Fruit fly (Drosophila melanogaster) whole organism, embryonic: ENCODE measurements around the gene Cnot4.

Experiments used
- B-H2 ChIP-seq: fragments of 200-800 bp; sonication (Bioruptor generic); optimal IDR thresholded peaks from 2 replicates; lab custom pipeline; 2018; ENCODE audit warnings: missing biosample characterization, mild to moderate bottlenecking, missing genetic modification characterization
- BEAF-32 ChIP-seq: fragments of 200-800 bp; sonication (Bioruptor generic); optimal IDR thresholded peaks from 3 replicates; lab custom pipeline; 2017; ENCODE audit warnings: missing biosample characterization, missing genetic modification characterization, mild to moderate bottlenecking, moderate library complexity, missing genetic modification reagents
- Bgb ChIP-seq: fragments of 200-800 bp; sonication (Bioruptor generic); IDR thresholded peaks from 2 replicates; pipeline ENCODE4 v1.3.6; 2022; ENCODE audit warnings: missing biosample characterization, missing genetic modification characterization; ENCODE audit not compliant: partially characterized antibody
- Bteb2 ChIP-seq: fragments of 200-800 bp; sonication (Bioruptor generic); optimal IDR thresholded peaks from 2 replicates; lab custom pipeline; 2016; ENCODE audit warnings: missing biosample characterization, missing genetic modification characterization
- CG10274 ChIP-seq: fragments of 200-800 bp; sonication (Bioruptor generic); optimal IDR thresholded peaks from 3 replicates; lab custom pipeline; 2017; ENCODE audit warnings: missing biosample characterization, mild to moderate bottlenecking, missing genetic modification characterization
- CG11695 ChIP-seq: fragments of 200-800 bp; sonication (Bioruptor generic); IDR thresholded peaks from 3 replicates; pipeline ENCODE4 v1.3.6; 2022; ENCODE audit warnings: missing biosample characterization, missing genetic modification characterization
- CG12659 ChIP-seq: fragments of 200-800 bp; sonication (Bioruptor generic); optimal IDR thresholded peaks from 3 replicates; lab custom pipeline; 2017; ENCODE audit warnings: mild to moderate bottlenecking, missing biosample characterization, missing genetic modification reagents, missing genetic modification characterization
- CG14860 ChIP-seq: fragments of 200-800 bp; sonication (Bioruptor generic); IDR thresholded peaks from 3 replicates; pipeline ENCODE4 v1.3.6; 2022; ENCODE audit warnings: missing biosample characterization, missing genetic modification characterization; ENCODE audit not compliant: partially characterized antibody
- CG15696 ChIP-seq: fragments of 200-800 bp; sonication (Bioruptor generic); optimal IDR thresholded peaks from 2 replicates; lab custom pipeline; 2019; ENCODE audit warnings: missing biosample characterization, mild to moderate bottlenecking, missing genetic modification characterization, moderate library complexity
- CG16813 ChIP-seq: fragments of 200-800 bp; sonication (Bioruptor generic); IDR thresholded peaks from 3 replicates; pipeline ENCODE4 v1.3.6; 2022; ENCODE audit warnings: missing biosample characterization, missing genetic modification characterization; ENCODE audit not compliant: partially characterized antibody
- CG17385 ChIP-seq: fragments of 200-800 bp; sonication (Bioruptor generic); optimal IDR thresholded peaks from 3 replicates; lab custom pipeline; 2018; ENCODE audit warnings: missing biosample characterization, mild to moderate bottlenecking, missing genetic modification characterization
- CG17612 ChIP-seq: fragments of 200-800 bp; sonication (Bioruptor generic); IDR thresholded peaks from 2 replicates; pipeline ENCODE4 v1.3.6; 2022; ENCODE audit warnings: missing biosample characterization, missing genetic modification characterization
- CG30020 ChIP-seq: fragments of 200-800 bp; optimal IDR thresholded peaks from 2 replicates; lab custom pipeline; 2019; ENCODE audit warnings: missing biosample characterization, mild to moderate bottlenecking, missing genetic modification characterization, moderate library complexity
- CG4707 ChIP-seq: fragments of 200-800 bp; sonication (Bioruptor generic); optimal IDR thresholded peaks from 2 replicates; lab custom pipeline; 2018; ENCODE audit warnings: missing biosample characterization, mild to moderate bottlenecking, missing genetic modification characterization, moderate library complexity
- CG6791 ChIP-seq: fragments of 200-800 bp; sonication (Bioruptor generic); IDR thresholded peaks from 3 replicates; pipeline ENCODE4 v1.3.6; 2022; ENCODE audit warnings: missing biosample characterization, missing genetic modification characterization; ENCODE audit not compliant: partially characterized antibody
- CG7963 ChIP-seq: fragments of 200-800 bp; sonication (Bioruptor generic); IDR thresholded peaks from 3 replicates; pipeline ENCODE4 v1.3.6; 2022; ENCODE audit warnings: missing biosample characterization, missing genetic modification characterization; ENCODE audit not compliant: partially characterized antibody
- CG8281 ChIP-seq: fragments of 200-800 bp; sonication (Bioruptor generic); optimal IDR thresholded peaks from 2 replicates; lab custom pipeline; 2018; ENCODE audit warnings: missing biosample characterization, mild to moderate bottlenecking, missing genetic modification characterization, moderate library complexity
- CG8944 ChIP-seq: fragments of 200-800 bp; sonication (Bioruptor generic); optimal IDR thresholded peaks from 3 replicates; lab custom pipeline; 2016; ENCODE audit warnings: missing biosample characterization, missing genetic modification characterization
- CG9876 ChIP-seq: fragments of 200-800 bp; sonication (Bioruptor generic); optimal IDR thresholded peaks from 2 replicates; lab custom pipeline; 2016; ENCODE audit warnings: missing biosample characterization, missing genetic modification characterization
- CHES-1-like ChIP-seq: fragments of 200-800 bp; sonication (Bioruptor generic); optimal IDR thresholded peaks from 2 replicates; lab custom pipeline; 2016; ENCODE audit warnings: missing biosample characterization, missing genetic modification characterization
- Camta ChIP-seq: fragments of 200-800 bp; sonication (Bioruptor generic); optimal IDR thresholded peaks from 2 replicates; lab custom pipeline; 2016; ENCODE audit warnings: missing biosample characterization, missing genetic modification characterization
- Dll ChIP-seq: fragments of 200-800 bp; sonication (Bioruptor generic); IDR thresholded peaks from 4 replicates; pipeline ENCODE4 v1.3.6; 2022; ENCODE audit warnings: missing biosample characterization, missing genetic modification characterization; ENCODE audit not compliant: partially characterized antibody
- Dref ChIP-seq: fragments of 200-800 bp; sonication (Bioruptor generic); IDR thresholded peaks from 2 replicates; pipeline ENCODE4 v1.3.6; 2022; ENCODE audit warnings: missing biosample characterization, missing genetic modification characterization
- E2f2 ChIP-seq: fragments of 200-800 bp; sonication (Bioruptor generic); IDR thresholded peaks from 2 replicates; pipeline ENCODE4 v1.3.6; 2022; ENCODE audit warnings: missing biosample characterization, missing genetic modification characterization
- Gug ChIP-seq: fragments of 200-800 bp; sonication (Bioruptor generic); IDR thresholded peaks from 4 replicates; pipeline ENCODE4 v1.3.6; 2022; ENCODE audit warnings: missing biosample characterization, missing genetic modification characterization
- H15 ChIP-seq: fragments of 200-800 bp; sonication (Bioruptor generic); IDR thresholded peaks from 3 replicates; pipeline ENCODE4 v1.3.6; 2022; ENCODE audit warnings: missing biosample characterization, missing genetic modification characterization
- HLH54F ChIP-seq: fragments of 200-800 bp; sonication (Bioruptor generic); optimal IDR thresholded peaks from 3 replicates; lab custom pipeline; 2016; ENCODE audit warnings: missing biosample characterization, missing genetic modification characterization
- HmgD ChIP-seq: fragments of 200-800 bp; sonication (Bioruptor generic); optimal IDR thresholded peaks from 3 replicates; lab custom pipeline; 2016; ENCODE audit warnings: missing biosample characterization, missing genetic modification characterization
- Meics ChIP-seq: fragments of 200-800 bp; sonication (Bioruptor generic); optimal IDR thresholded peaks from 2 replicates; lab custom pipeline; 2017; ENCODE audit warnings: missing biosample characterization, mild to moderate bottlenecking, missing genetic modification characterization
- NK7.1 ChIP-seq: fragments of 200-800 bp; sonication (Bioruptor generic); optimal IDR thresholded peaks from 3 replicates; lab custom pipeline; 2016; ENCODE audit warnings: missing biosample characterization, missing genetic modification characterization
- Oli ChIP-seq: fragments of 200-800 bp; sonication (Bioruptor generic); optimal IDR thresholded peaks from 2 replicates; lab custom pipeline; 2018; ENCODE audit warnings: missing biosample characterization, mild to moderate bottlenecking, missing genetic modification characterization, moderate library complexity
- Scr ChIP-seq: fragments of 200-800 bp; sonication (Bioruptor generic); IDR thresholded peaks from 2 replicates; pipeline ENCODE4 v1.3.6; 2022; ENCODE audit warnings: missing biosample characterization, missing genetic modification characterization; ENCODE audit not compliant: partially characterized antibody
- Sin3A ChIP-seq: fragments of >200 bp; optimal IDR thresholded peaks from 2 replicates; lab custom pipeline; 2018
- YL-1 ChIP-seq: fragments of 200-800 bp; sonication (Bioruptor generic); optimal IDR thresholded peaks from 3 replicates; lab custom pipeline; 2017; ENCODE audit warnings: missing biosample characterization, mild to moderate bottlenecking, missing genetic modification characterization
- ato ChIP-seq: fragments of 200-800 bp; sonication (Bioruptor generic); IDR thresholded peaks from 2 replicates; pipeline ENCODE4 v1.3.6; 2022; ENCODE audit warnings: missing biosample characterization, missing genetic modification characterization; ENCODE audit not compliant: partially characterized antibody
- bbx ChIP-seq: fragments of 200-800 bp; sonication (Bioruptor generic); IDR thresholded peaks from 2 replicates; pipeline ENCODE4 v1.3.6; 2022; ENCODE audit warnings: missing biosample characterization, missing genetic modification characterization; ENCODE audit not compliant: partially characterized antibody
- cg ChIP-seq: fragments of 200-800 bp; sonication (Bioruptor generic); optimal IDR thresholded peaks from 3 replicates; lab custom pipeline; 2019; ENCODE audit warnings: missing biosample characterization, mild to moderate bottlenecking, missing genetic modification characterization, moderate library complexity
- gem ChIP-seq: fragments of 200-800 bp; sonication (Bioruptor generic); optimal IDR thresholded peaks from 2 replicates; lab custom pipeline; 2019; ENCODE audit warnings: missing biosample characterization, mild to moderate bottlenecking, missing genetic modification characterization, moderate library complexity
- ham ChIP-seq: fragments of 200-800 bp; sonication (Bioruptor generic); IDR thresholded peaks from 2 replicates; pipeline ENCODE4 v1.3.6; 2022; ENCODE audit warnings: missing biosample characterization, missing genetic modification characterization
- luna ChIP-seq: fragments of 200-800 bp; sonication (Bioruptor generic); optimal IDR thresholded peaks from 2 replicates; lab custom pipeline; 2016; ENCODE audit warnings: missing biosample characterization, missing genetic modification characterization
- mld ChIP-seq: fragments of 200-800 bp; sonication (Bioruptor generic); IDR thresholded peaks from 3 replicates; pipeline ENCODE4 v1.3.6; 2022; ENCODE audit warnings: missing biosample characterization, missing genetic modification characterization; ENCODE audit not compliant: partially characterized antibody
- peb ChIP-seq: fragments of 200-800 bp; sonication (Bioruptor generic); IDR thresholded peaks from 2 replicates; pipeline ENCODE4 v1.3.6; 2022; ENCODE audit warnings: missing biosample characterization, missing genetic modification characterization
- pfk ChIP-seq: fragments of 200-800 bp; sonication (Bioruptor generic); optimal IDR thresholded peaks from 2 replicates; lab custom pipeline; 2018; ENCODE audit warnings: missing biosample characterization, mild to moderate bottlenecking, missing genetic modification characterization, moderate library complexity
- phol ChIP-seq: fragments of 200-800 bp; sonication (Bioruptor generic); optimal IDR thresholded peaks from 3 replicates; lab custom pipeline; 2018; ENCODE audit warnings: missing biosample characterization, mild to moderate bottlenecking, missing genetic modification characterization, moderate library complexity
- pum ChIP-seq: fragments of 200-800 bp; sonication (Bioruptor generic); optimal IDR thresholded peaks from 2 replicates; lab custom pipeline; 2016; ENCODE audit warnings: missing biosample characterization, missing genetic modification characterization
- pzg ChIP-seq: fragments of 200-800 bp; sonication (Bioruptor generic); optimal IDR thresholded peaks from 3 replicates; lab custom pipeline; 2018; ENCODE audit warnings: missing biosample characterization, mild to moderate bottlenecking, missing genetic modification characterization, moderate library complexity
- repo ChIP-seq: fragments of 200-800 bp; sonication (Bioruptor generic); optimal IDR thresholded peaks from 2 replicates; lab custom pipeline; 2016; ENCODE audit warnings: missing biosample characterization, missing genetic modification characterization
- rib ChIP-seq: fragments of 200-800 bp; sonication (Bioruptor generic); IDR thresholded peaks from 2 replicates; pipeline ENCODE4 v1.3.6; 2022; ENCODE audit warnings: missing biosample characterization, missing genetic modification characterization
- tna ChIP-seq: fragments of 200-800 bp; sonication (Bioruptor generic); IDR thresholded peaks from 2 replicates; pipeline ENCODE4 v1.3.6; 2022; ENCODE audit warnings: missing biosample characterization, missing genetic modification characterization; ENCODE audit not compliant: partially characterized antibody
- vfl ChIP-seq: fragments of 200-800 bp; sonication (Bioruptor generic); optimal IDR thresholded peaks from 2 replicates; lab custom pipeline; 2016; ENCODE audit warnings: missing biosample characterization, missing genetic modification characterization

The Cnot4 gene

DNA sequence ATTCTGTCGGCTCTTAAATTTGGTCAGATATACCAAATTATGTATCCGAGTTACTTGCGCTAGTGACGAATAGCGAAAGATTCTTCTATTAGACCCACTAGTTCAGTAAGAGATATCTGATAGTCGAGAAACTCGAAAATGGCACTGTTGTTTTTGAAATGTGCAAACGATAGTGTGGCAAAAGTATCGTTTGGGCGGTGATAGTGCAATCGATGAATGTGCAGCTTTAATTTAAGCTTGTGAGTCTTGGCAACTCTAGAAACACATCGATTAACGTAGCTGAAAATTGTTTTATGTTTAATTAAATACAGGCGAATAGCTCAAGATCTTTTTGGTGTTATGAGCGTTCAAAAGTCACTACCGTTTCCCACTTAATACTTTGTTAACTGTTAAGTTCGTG is 40.8 kb downstream of the Cnot4 start, which contains the start of gene STUB1 (continued):
- TF ChIP-seq CG11695 (GFP tag; lab: Robert Waterston, UW) (no peak), Meics (no peak), Sin3A (lab: Kevin White, UChicago) (peak; percentile 7), Bteb2 (GFP tag; lab: Kevin White, UChicago) (peak; percentile 2), CG16813 (peak; percentile 93), H15 (no peak), CG4707 (no peak), CG7963 (GFP tag; lab: Robert Waterston, UW) (peak; percentile 99), pfk (GFP tag; lab: Kevin White, UChicago) (peak; percentile 50), cg (GFP tag; lab: Kevin White, UChicago) (no peak), vfl (peak; percentile 25), tna (GFP tag; lab: Robert Waterston, UW) (peak; percentile 97), CG12659 (peak; percentile 66), phol (tag; lab: Kevin White, UChicago) (peak; percentile 19), mld (GFP tag; lab: Robert Waterston, UW) (peak; percentile 98), Dref (GFP tag; lab: Robert Waterston, UW) (peak; percentile 94), Scr (peak; percentile 96), B-H2 (peak; percentile 52), BEAF-32 (GFP tag; lab: Kevin White, UChicago) (peak; percentile 94), NK7.1 (GFP tag; lab: Kevin White, UChicago) (no peak), CG17612 (GFP tag; lab: Robert Waterston, UW) (no peak), E2f2 (GFP tag; lab: Robert Waterston, UW) (peak; percentile 87), Gug (GFP tag; lab: Robert Waterston, UW) (peak; percentile 57; the same call in 1 of the 4 replicates), ham (GFP tag; lab: Robert Waterston, UW) (no peak), CG8281 (no peak), CG10274 (GFP tag; lab: Kevin White, UChicago) (no peak), CG17385 (GFP tag; lab: Kevin White, UChicago) (no peak), HmgD (GFP tag; lab: Kevin White, UChicago) (peak; percentile 29), Dll (GFP tag; lab: Robert Waterston, UW) (peak; percentile 95), luna (GFP tag; lab: Kevin White, UChicago) (peak; percentile 3), rib (peak; percentile 42; the same call in 1 of the 2 replicates), repo (GFP tag; lab: Kevin White, UChicago) (peak; percentile 8), peb (GFP tag; lab: Robert Waterston, UW) (no peak), YL-1 (GFP tag; lab: Kevin White, UChicago) (peak; percentile 43), Bgb (GFP tag; lab: Robert Waterston, UW) (peak; percentile 100), gem (tag; lab: Kevin White, UChicago) (no peak), CG9876 (GFP tag; lab: Kevin White, UChicago) (no peak), CG14860 (GFP tag; lab: Robert Waterston, UW) (peak; percentile 99), Camta (GFP tag; lab: Kevin White, UChicago) (no peak), Oli (tag; lab: Kevin White, UChicago) (no peak), CG15696 (tag; lab: Kevin White, UChicago) (no peak), CG30020 (tag; lab: Kevin White, UChicago) (peak; percentile 62), ato (GFP tag; lab: Robert Waterston, UW) (peak; percentile 93), pzg (GFP tag; lab: Kevin White, UChicago) (peak; percentile 90), CG8944 (GFP tag; lab: Kevin White, UChicago) (no peak), bbx (peak; percentile 99), CHES-1-like (peak; percentile 43), HLH54F (peak; percentile 13), pum (peak; percentile 8), CG6791 (GFP tag; lab: Robert Waterston, UW) (peak; percentile 99)
